Fruit fly (Drosophila melanogaster) whole organism, embryonic: Measurements from ENCODE around the gene Pvf2.
A peak's percentile ranks its signal among the peaks of the same experiment; 100 is the strongest.

ENCODE experiments used
- CG10147 ChIP-seq: fragments of 200-800 bp; sonication (Bioruptor generic); optimal IDR thresholded peaks from 2 replicates; lab custom pipeline; 2019; ENCODE audit warnings: missing biosample characterization, mild to moderate bottlenecking, missing genetic modification characterization, moderate library complexity
- CG10274 ChIP-seq: fragments of 200-800 bp; sonication (Bioruptor generic); optimal IDR thresholded peaks from 3 replicates; lab custom pipeline; 2017; ENCODE audit warnings: missing biosample characterization, mild to moderate bottlenecking, missing genetic modification characterization
- CG10366 ChIP-seq: fragments of 200-800 bp; sonication (Bioruptor generic); IDR thresholded peaks from 2 replicates; pipeline ENCODE4 v1.3.6; 2022; ENCODE audit warnings: missing biosample characterization, missing genetic modification characterization
- CG10431 ChIP-seq: fragments of 200-800 bp; sonication (Bioruptor generic); optimal IDR thresholded peaks from 3 replicates; lab custom pipeline; 2018; ENCODE audit warnings: missing biosample characterization, mild to moderate bottlenecking, missing genetic modification characterization
- CG11398 ChIP-seq: fragments of 200-800 bp; sonication (Bioruptor generic); optimal IDR thresholded peaks from 2 replicates; lab custom pipeline; 2016; ENCODE audit warnings: missing biosample characterization, missing genetic modification characterization
- CG12299 ChIP-seq: fragments of 200-800 bp; sonication (Bioruptor generic); optimal IDR thresholded peaks from 2 replicates; lab custom pipeline; 2018; ENCODE audit warnings: missing biosample characterization, mild to moderate bottlenecking, missing genetic modification characterization
- CG13123 ChIP-seq: fragments of 200-800 bp; sonication (Bioruptor generic); optimal IDR thresholded peaks from 2 replicates; lab custom pipeline; 2016; ENCODE audit warnings: missing biosample characterization, missing genetic modification characterization
- CG14860 ChIP-seq: fragments of 200-800 bp; sonication (Bioruptor generic); IDR thresholded peaks from 3 replicates; pipeline ENCODE4 v1.3.6; 2022; ENCODE audit warnings: missing biosample characterization, missing genetic modification characterization; ENCODE audit not compliant: partially characterized antibody
- CG18262 ChIP-seq: fragments of 200-800 bp; optimal IDR thresholded peaks from 3 replicates; lab custom pipeline; 2019; ENCODE audit warnings: missing biosample characterization, mild to moderate bottlenecking, missing genetic modification characterization, moderate library complexity
- CG30403 ChIP-seq: fragments of 200-800 bp; sonication (Bioruptor generic); optimal IDR thresholded peaks from 3 replicates; lab custom pipeline; 2016; ENCODE audit warnings: missing biosample characterization, missing genetic modification characterization
- CG31224 ChIP-seq: fragments of 200-800 bp; sonication (Bioruptor generic); IDR thresholded peaks from 2 replicates; pipeline ENCODE4 v1.3.6; 2022; ENCODE audit warnings: missing biosample characterization, missing genetic modification characterization
- CG31365 ChIP-seq: fragments of 200-800 bp; sonication (Bioruptor generic); optimal IDR thresholded peaks from 2 replicates; lab custom pipeline; 2018; ENCODE audit warnings: missing biosample characterization, mild to moderate bottlenecking, missing genetic modification characterization
- CG31388 ChIP-seq: fragments of 200-800 bp; sonication (Bioruptor generic); optimal IDR thresholded peaks from 2 replicates; lab custom pipeline; 2016; ENCODE audit warnings: missing biosample characterization, missing genetic modification characterization
- CG33557 ChIP-seq: fragments of 200-800 bp; sonication (Bioruptor generic); optimal IDR thresholded peaks from 2 replicates; lab custom pipeline; 2019; ENCODE audit warnings: missing biosample characterization, mild to moderate bottlenecking, missing genetic modification characterization, moderate library complexity
- CG34422 ChIP-seq: fragments of 200-800 bp; sonication (Bioruptor generic); IDR thresholded peaks from 3 replicates; pipeline ENCODE4 v1.3.6; 2022; ENCODE audit warnings: missing biosample characterization, missing genetic modification characterization
- CG6254 ChIP-seq: fragments of 200-800 bp; sonication (Bioruptor generic); optimal IDR thresholded peaks from 3 replicates; lab custom pipeline; 2017; ENCODE audit warnings: mild to moderate bottlenecking, missing biosample characterization, missing genetic modification reagents, missing genetic modification characterization
- CG6689 ChIP-seq: fragments of 200-800 bp; sonication (Bioruptor generic); IDR thresholded peaks from 2 replicates; pipeline ENCODE4 v1.3.6; 2022; ENCODE audit warnings: missing biosample characterization, missing genetic modification characterization
- CG6854 ChIP-seq: fragments of 200-800 bp; sonication (Bioruptor generic); optimal IDR thresholded peaks from 3 replicates; lab custom pipeline; 2017; ENCODE audit warnings: missing biosample characterization, mild to moderate bottlenecking, missing genetic modification characterization
- CG7271 ChIP-seq: fragments of 200-800 bp; sonication (Bioruptor generic); optimal IDR thresholded peaks from 2 replicates; lab custom pipeline; 2018; ENCODE audit warnings: missing biosample characterization, mild to moderate bottlenecking, missing genetic modification characterization, moderate library complexity
- CG8290 ChIP-seq, 3 experiments: fragments of 200-800 bp; sonication (Bioruptor generic); optimal IDR thresholded peaks; 2 replicates each; lab custom pipeline; 2016 to 2019; ENCODE audit warnings: missing biosample characterization in 3 of 3, missing genetic modification characterization in 3 of 3, mild to moderate bottlenecking in 2 of 3, moderate library complexity in 1 of 3
- CG8944 ChIP-seq: fragments of 200-800 bp; sonication (Bioruptor generic); optimal IDR thresholded peaks from 3 replicates; lab custom pipeline; 2016; ENCODE audit warnings: missing biosample characterization, missing genetic modification characterization
- Doc2 ChIP-seq: fragments of 200-800 bp; sonication (Bioruptor generic); IDR thresholded peaks from 2 replicates; pipeline ENCODE4 v1.3.6; 2022; ENCODE audit warnings: missing biosample characterization, missing genetic modification characterization
- E2f2 ChIP-seq: fragments of 200-800 bp; sonication (Bioruptor generic); IDR thresholded peaks from 2 replicates; pipeline ENCODE4 v1.3.6; 2022; ENCODE audit warnings: missing biosample characterization, missing genetic modification characterization
- GATAe ChIP-seq: fragments of 200-800 bp; sonication (Bioruptor generic); conservative IDR thresholded peaks from 2 replicates; pipeline ENCODE4 v1.3.6; 2022; ENCODE audit warnings: missing biosample characterization, missing genetic modification characterization
- HmgD ChIP-seq: fragments of 200-800 bp; sonication (Bioruptor generic); optimal IDR thresholded peaks from 3 replicates; lab custom pipeline; 2016; ENCODE audit warnings: missing biosample characterization, missing genetic modification characterization
- Mrtf ChIP-seq: fragments of 200-800 bp; sonication (Bioruptor generic); IDR thresholded peaks from 3 replicates; pipeline ENCODE4 v1.3.6; 2022; ENCODE audit warnings: missing biosample characterization, missing genetic modification characterization
- Myb ChIP-seq: fragments of 200-800 bp; sonication (Bioruptor generic); optimal IDR thresholded peaks from 2 replicates; lab custom pipeline; 2016; ENCODE audit warnings: missing biosample characterization, missing genetic modification characterization
- Ssrp ChIP-seq: fragments of 200-800 bp; sonication (Bioruptor generic); optimal IDR thresholded peaks from 2 replicates; lab custom pipeline; 2018; ENCODE audit warnings: missing biosample characterization, mild to moderate bottlenecking, missing genetic modification characterization, moderate library complexity
- Xbp1 ChIP-seq: fragments of 200-800 bp; sonication (Bioruptor generic); optimal IDR thresholded peaks from 3 replicates; lab custom pipeline; 2016; ENCODE audit warnings: missing biosample characterization, mild to moderate bottlenecking, missing genetic modification characterization
- amos ChIP-seq: fragments of 200-800 bp; sonication (Bioruptor generic); IDR thresholded peaks from 2 replicates; pipeline ENCODE4 v1.3.6; 2022; ENCODE audit warnings: missing biosample characterization, missing genetic modification characterization; ENCODE audit not compliant: partially characterized antibody
- aop ChIP-seq: fragments of 200-800 bp; sonication (Bioruptor generic); IDR thresholded peaks from 2 replicates; pipeline ENCODE4 v1.3.6; 2022; ENCODE audit warnings: missing biosample characterization, missing genetic modification characterization
- bab2 ChIP-seq: fragments of 200-800 bp; sonication (Bioruptor generic); optimal IDR thresholded peaks from 2 replicates; lab custom pipeline; 2016; ENCODE audit warnings: missing biosample characterization, missing genetic modification characterization
- da ChIP-seq: fragments of 200-800 bp; sonication (Bioruptor generic); optimal IDR thresholded peaks from 2 replicates; lab custom pipeline; 2016; ENCODE audit warnings: missing biosample characterization, missing genetic modification characterization
- dan ChIP-seq: fragments of 200-800 bp; sonication (Bioruptor generic); IDR thresholded peaks from 2 replicates; pipeline ENCODE4 v1.3.6; 2022; ENCODE audit warnings: missing biosample characterization, missing genetic modification characterization
- en ChIP-seq: fragments of 200-800 bp; sonication (Bioruptor generic); optimal IDR thresholded peaks from 2 replicates; lab custom pipeline; 2016; ENCODE audit warnings: missing biosample characterization, missing genetic modification characterization
- eve ChIP-seq, 2 experiments: fragments of >200 bp; optimal IDR thresholded peaks; 2 replicates each; lab custom pipeline; 2017; ENCODE audit warnings: missing biosample characterization in 2 of 2, missing genetic modification characterization in 2 of 2
- fd3F ChIP-seq: fragments of 200-800 bp; sonication (Bioruptor generic); optimal IDR thresholded peaks from 2 replicates; lab custom pipeline; 2018; ENCODE audit warnings: missing biosample characterization, mild to moderate bottlenecking, missing genetic modification characterization, moderate library complexity
- ftz-f1 ChIP-seq: fragments of 200-800 bp; sonication (Bioruptor generic); optimal IDR thresholded peaks from 2 replicates; lab custom pipeline; 2016; ENCODE audit warnings: missing biosample characterization, missing genetic modification characterization
- gfzf ChIP-seq: fragments of 200-800 bp; sonication (Bioruptor generic); optimal IDR thresholded peaks from 2 replicates; lab custom pipeline; 2016; ENCODE audit warnings: missing biosample characterization, mild to moderate bottlenecking, missing genetic modification characterization, moderate library complexity
- jing ChIP-seq: fragments of 200-800 bp; sonication (Bioruptor generic); optimal IDR thresholded peaks from 2 replicates; lab custom pipeline; 2018; ENCODE audit warnings: missing biosample characterization, mild to moderate bottlenecking, missing genetic modification characterization
- prd ChIP-seq, 3 experiments: fragments of >200 bp in 2 of 3; fragments of 200-800 bp in 1 of 3; sonication (Bioruptor generic) in 1 of 3; optimal IDR thresholded peaks in 2 of 3; IDR thresholded peaks in 1 of 3; 2 replicates in 2 of 3; 3 replicates in 1 of 3; pipeline versions ENCODE4 v1.3.6 to Lab custom; 2017 to 2022; ENCODE audit warnings: missing biosample characterization in 1 of 3, missing genetic modification characterization in 1 of 3
- ranshi ChIP-seq: fragments of 200-800 bp; sonication (Bioruptor generic); IDR thresholded peaks from 2 replicates; pipeline ENCODE4 v1.3.6; 2022; ENCODE audit warnings: missing biosample characterization, missing genetic modification characterization
- sim ChIP-seq: fragments of 200-800 bp; sonication (Bioruptor generic); IDR thresholded peaks from 2 replicates; pipeline ENCODE4 v1.3.6; 2022; ENCODE audit warnings: missing biosample characterization, missing genetic modification characterization
- tup ChIP-seq: fragments of 200-800 bp; sonication (Bioruptor generic); optimal IDR thresholded peaks from 2 replicates; lab custom pipeline; 2016; ENCODE audit warnings: missing biosample characterization, mild to moderate bottlenecking, missing genetic modification characterization, moderate library complexity
- vnd ChIP-seq: fragments of 200-800 bp; sonication (Bioruptor generic); IDR thresholded peaks from 3 replicates; pipeline ENCODE4 v1.3.6; 2022; ENCODE audit warnings: missing biosample characterization, missing genetic modification characterization; ENCODE audit not compliant: partially characterized antibody
- wor ChIP-seq: fragments of 200-800 bp; sonication (Bioruptor generic); IDR thresholded peaks from 2 replicates; pipeline ENCODE4 v1.3.6; 2022; ENCODE audit warnings: missing biosample characterization, missing genetic modification characterization
- zf30C ChIP-seq: fragments of 200-800 bp; sonication (Bioruptor generic); optimal IDR thresholded peaks from 3 replicates; lab custom pipeline; 2018; ENCODE audit warnings: missing biosample characterization, mild to moderate bottlenecking, missing genetic modification characterization
- zfh1 ChIP-seq: fragments of 200-800 bp; sonication (Bioruptor generic); IDR thresholded peaks from 3 replicates; pipeline ENCODE4 v1.3.6; 2022; ENCODE audit warnings: missing biosample characterization, missing genetic modification characterization
- zfh2 ChIP-seq: fragments of 200-800 bp; sonication (Bioruptor generic); optimal IDR thresholded peaks from 2 replicates; lab custom pipeline; 2016; ENCODE audit warnings: missing biosample characterization, missing genetic modification characterization

The Pvf2 gene

DNA sequence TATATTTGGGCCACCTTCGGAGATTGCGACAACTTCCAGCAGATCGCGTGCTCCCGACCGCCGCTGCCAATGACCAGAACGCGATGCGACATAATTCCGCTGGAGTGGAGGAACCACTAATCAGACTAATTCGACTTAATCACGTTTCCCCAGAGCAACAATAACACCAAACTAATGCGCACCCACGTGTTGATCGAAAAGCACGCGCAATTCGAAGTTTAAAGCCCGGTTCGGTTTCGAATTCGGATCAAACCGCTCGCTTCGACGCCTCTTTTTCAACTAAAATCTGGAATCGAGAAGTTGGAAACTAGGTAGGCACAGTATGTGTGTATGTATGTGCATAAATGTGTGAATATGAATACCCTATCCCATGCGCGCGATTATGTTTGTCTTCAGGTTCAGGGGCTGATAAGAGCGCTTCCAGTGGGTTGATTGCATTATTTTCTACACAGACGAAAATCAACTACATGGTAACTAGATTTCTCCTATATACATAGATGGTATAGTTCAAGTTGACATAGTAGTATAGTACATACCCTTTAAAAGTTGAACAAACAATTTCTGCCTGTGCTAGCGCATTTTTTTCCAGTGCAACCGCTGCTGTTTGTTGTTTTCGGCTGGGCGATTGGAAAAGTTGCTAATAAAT lies 60.7 kb downstream of the Pvf2 start, which contains the start of gene Gart:
TSS of gene Gart (minus strand) at position 285 of the 646 bp plus-strand sequence.
- TF ChIP-seq CG10274 (GFP tag; lab: Kevin White, UChicago) (no peak), zf30C (GFP tag; lab: Kevin White, UChicago) (peak; percentile 84), CG30403 (GFP tag; lab: Kevin White, UChicago) (peak; percentile 76), zfh1 (GFP tag; lab: Robert Waterston, UW) (peak; percentile 68; the same call in 2 of the 3 replicates), eve (GFP tag; optimal IDR thresholded peaks at IDR 0.05; lab: Kevin White, UChicago) (no peak), CG34422 (GFP tag; lab: Robert Waterston, UW) (no peak), Ssrp (peak; percentile 36), gfzf (no peak), dan (GFP tag; lab: Robert Waterston, UW) (no peak), zfh2 (GFP tag; lab: Kevin White, UChicago) (peak; percentile 65), CG31224 (no peak), CG6254 (GFP tag; lab: Kevin White, UChicago) (no peak), CG10431 (GFP tag; lab: Kevin White, UChicago) (peak; percentile 90), CG8290 (GFP tag; optimal IDR thresholded peaks at IDR 0.05; lab: Kevin White, UChicago) (no peak), CG8290 (tag; optimal IDR thresholded peaks at IDR 0.05; lab: Kevin White, UChicago) (no peak), CG18262 (tag; lab: Kevin White, UChicago) (peak; percentile 8), CG10147 (GFP tag; lab: Kevin White, UChicago) (peak; percentile 8), GATAe (GFP tag; lab: Robert Waterston, UW) (no peak), CG31365 (no peak), ranshi (GFP tag; lab: Robert Waterston, UW) (0 out of 2 replicates have a peak, but pooled peaks have one; percentile 63), jing (peak; percentile 48), CG12299 (tag; lab: Kevin White, UChicago) (peak; percentile 54), aop (GFP tag; lab: Robert Waterston, UW) (no peak), ftz-f1 (GFP tag; lab: Kevin White, UChicago) (peak; percentile 18), CG7271 (tag; lab: Kevin White, UChicago) (no peak), wor (no peak; the same call in 1 of the 2 replicates), amos (GFP tag; lab: Robert Waterston, UW) (no peak; the same call in 1 of the 2 replicates), tup (GFP tag; lab: Kevin White, UChicago) (peak; percentile 24), vnd (GFP tag; lab: Robert Waterston, UW) (no peak), CG6689 (GFP tag; lab: Robert Waterston, UW) (no peak), en (GFP tag; lab: Kevin White, UChicago) (no peak), E2f2 (no peak), CG13123 (no peak), da (GFP tag; lab: Kevin White, UChicago) (no peak), CG31388 (GFP tag; lab: Kevin White, UChicago) (no peak), CG33557 (GFP tag; lab: Kevin White, UChicago) (peak; percentile 10), CG6854 (no peak), prd (optimal IDR thresholded peaks at IDR 0.05; lab: Kevin White, UChicago) (no peak), prd (GFP tag; IDR thresholded peaks at IDR 0.05; lab: Robert Waterston, UW) (no peak), CG8944 (GFP tag; lab: Kevin White, UChicago) (peak; percentile 74), HmgD (GFP tag; lab: Kevin White, UChicago) (no peak), CG14860 (GFP tag; lab: Robert Waterston, UW) (no peak), Myb (peak; percentile 53), sim (GFP tag; lab: Robert Waterston, UW) (peak; percentile 60; the same call in 1 of the 2 replicates), CG10366 (GFP tag; lab: Robert Waterston, UW) (peak; percentile 62; the same call in 1 of the 2 replicates), Doc2 (no peak), CG11398 (peak; percentile 52), Mrtf (peak; percentile 46; the same call in 1 of the 3 replicates), bab2 (GFP tag; lab: Kevin White, UChicago) (peak; percentile 59), fd3F (GFP tag; lab: Kevin White, UChicago) (peak; percentile 52), Xbp1 (GFP tag; lab: Kevin White, UChicago) (peak; percentile 69)
